Fruit fly (Drosophila melanogaster): ENCODE measurements around the gene CG15059.

The CG15059 gene

dm6 chrX:18243376-18244272, 15.7 kb downstream of the CG15059 start (continued):
- TF ChIP-seq CG7963 (GFP tag; IDR thresholded peaks at IDR 0.05; ENCODE audit: partially characterized antibody) (0 out of 3 replicates have a peak, but pooled peaks have one; percentile 28), cwo (GFP tag; optimal IDR thresholded peaks at IDR 0.05) (peak; percentile 96), CG31224 (GFP tag; IDR thresholded peaks at IDR 0.05) (no peak), CG8924 (tag; optimal IDR thresholded peaks at IDR 0.05) (no peak), CG14710 (tag; optimal IDR thresholded peaks at IDR 0.05) (no peak), Bdp1 (GFP tag; optimal IDR thresholded peaks at IDR 0.05) (no peak), sd (tag; optimal IDR thresholded peaks at IDR 0.05) (peak; percentile 73), eve (GFP tag; optimal IDR thresholded peaks at IDR 0.05) (no peak), crol (GFP tag; IDR thresholded peaks at IDR 0.05) (peak; percentile 41; the same call in 1 of the 2 replicates), dati (GFP tag; IDR thresholded peaks at IDR 0.05) (no peak), Adf1 (GFP tag; IDR thresholded peaks at IDR 0.05) (peak; percentile 93), CG4424 (GFP tag; optimal IDR thresholded peaks at IDR 0.05) (no peak), CG10654 (GFP tag; optimal IDR thresholded peaks at IDR 0.05) (no peak), Nf-YA (GFP tag; IDR thresholded peaks at IDR 0.05) (no peak), CG16813 (GFP tag; IDR thresholded peaks at IDR 0.05; ENCODE audit: partially characterized antibody) (no peak; the same call in 2 of the 3 replicates), Nf-YB (GFP tag; optimal IDR thresholded peaks at IDR 0.05) (peak; percentile 94), CG1832 (GFP tag; optimal IDR thresholded peaks at IDR 0.05) (peak; percentile 80), Ravus (GFP tag; IDR thresholded peaks at IDR 0.05) (no peak), Fer2 (tag; optimal IDR thresholded peaks at IDR 0.05) (no peak), CG10209 (GFP tag; optimal IDR thresholded peaks at IDR 0.05) (no peak), pzg (GFP tag; optimal IDR thresholded peaks at IDR 0.05) (no peak), chn (GFP tag; optimal IDR thresholded peaks at IDR 0.05) (peak; percentile 31), Jarid2 (GFP tag; optimal IDR thresholded peaks at IDR 0.05) (peak; percentile 20), Dp (GFP tag; optimal IDR thresholded peaks at IDR 0.05) (no peak), repo (GFP tag; optimal IDR thresholded peaks at IDR 0.05) (no peak), bbx (GFP tag; IDR thresholded peaks at IDR 0.05; ENCODE audit: partially characterized antibody) (peak; percentile 67), pan (optimal IDR thresholded peaks at IDR 0.05) (no peak), pan (GFP tag; optimal IDR thresholded peaks at IDR 0.05 in 1 of 2, IDR thresholded peaks at IDR 0.05 in 1 of 2) (no peak), Scr (GFP tag; IDR thresholded peaks at IDR 0.05; ENCODE audit: partially characterized antibody) (peak; percentile 24; the same call in 1 of the 2 replicates), aop (GFP tag; IDR thresholded peaks at IDR 0.05) (no peak), Deaf1 (tag; optimal IDR thresholded peaks at IDR 0.05) (peak; percentile 91), gcm (GFP tag; optimal IDR thresholded peaks at IDR 0.05) (no peak), CG18764 (GFP tag; optimal IDR thresholded peaks at IDR 0.05) (no peak), Med (GFP tag) (peak; percentile 88), cato (GFP tag; optimal IDR thresholded peaks at IDR 0.05; ENCODE audit: borderline replicate concordance) (no peak), CG8290 (GFP tag; optimal IDR thresholded peaks at IDR 0.05) (no peak), CG8290 (tag; optimal IDR thresholded peaks at IDR 0.05) (no peak), HLH4C (GFP tag; IDR thresholded peaks at IDR 0.05; ENCODE audit: partially characterized antibody) (no peak), Aef1 (GFP tag; IDR thresholded peaks at IDR 0.05) (no peak), BtbVII (GFP tag; optimal IDR thresholded peaks at IDR 0.05) (peak; percentile 46), sr (GFP tag; IDR thresholded peaks at IDR 0.05) (peak; percentile 50; the same call in 1 of the 3 replicates), CG6791 (GFP tag; IDR thresholded peaks at IDR 0.05; ENCODE audit: partially characterized antibody) (peak; percentile 54; the same call in 1 of the 3 replicates), sug (tag; optimal IDR thresholded peaks at IDR 0.05) (peak; percentile 55), jumu (GFP tag; optimal IDR thresholded peaks at IDR 0.05) (no peak), Hey (tag; optimal IDR thresholded peaks at IDR 0.05) (no peak), tna (GFP tag; IDR thresholded peaks at IDR 0.05; ENCODE audit: partially characterized antibody) (0 out of 2 replicates have a peak, but pooled peaks have one; percentile 27), CG4360 (GFP tag; IDR thresholded peaks at IDR 0.05) (peak; percentile 79), chinmo (GFP tag; IDR thresholded peaks at IDR 0.05; ENCODE audit: partially characterized antibody) (0 out of 4 replicates have a peak, but pooled peaks have one; percentile 26)

All from whole organism, embryonic.